Worm (Caenorhabditis elegans) whole organism, L3 larva: ENCODE measurements around the gene F33G12.3.

Experiments
- R02D3.7 ChIP-seq: fragments of 150-350 bp; optimal IDR thresholded peaks from 2 replicates; lab custom pipeline; 2014; ENCODE audit warnings: missing biosample characterization, missing genetic modification characterization
- ceh-16 ChIP-seq: sonication (generic microtip); optimal IDR thresholded peaks from 2 replicates; lab custom pipeline; 2017; ENCODE audit warnings: missing biosample characterization, missing genetic modification characterization
- ceh-28 ChIP-seq: fragments of 150-350 bp; optimal IDR thresholded peaks from 2 replicates; lab custom pipeline; 2014; ENCODE audit warnings: missing biosample characterization, missing genetic modification reagents, missing genetic modification characterization
- ceh-82 ChIP-seq: fragments of 150-350 bp; optimal IDR thresholded peaks from 2 replicates; lab custom pipeline; 2014; ENCODE audit warnings: missing biosample characterization, missing genetic modification characterization
- daf-12 ChIP-seq: fragments of 150-350 bp; optimal IDR thresholded peaks from 2 replicates; lab custom pipeline; 2014; ENCODE audit warnings: missing biosample characterization, missing genetic modification reagents, missing genetic modification characterization
- egl-27 ChIP-seq: sonication (generic microtip); optimal IDR thresholded peaks from 4 replicates; lab custom pipeline; 2017; ENCODE audit warnings: missing biosample characterization, missing genetic modification reagents, missing genetic modification characterization
- egl-5 ChIP-seq: fragments of 150-350 bp; optimal IDR thresholded peaks from 2 replicates; lab custom pipeline; 2017; ENCODE audit warnings: missing biosample characterization, missing genetic modification reagents, missing genetic modification characterization, inconsistent platforms
- elt-1 ChIP-seq: fragments of 150-350 bp; optimal IDR thresholded peaks from 2 replicates; lab custom pipeline; 2014; ENCODE audit warnings: missing biosample characterization, missing genetic modification characterization
- elt-3 ChIP-seq, 3 experiments: fragments of 150-350 bp in 1 of 3; sonication (generic microtip) in 2 of 3; optimal IDR thresholded peaks; 2 replicates in 2 of 3; 4 replicates in 1 of 3; lab custom pipeline; 2014 to 2017; ENCODE audit warnings: missing biosample characterization in 3 of 3, missing genetic modification characterization in 3 of 3
- eor-1 ChIP-seq, 2 experiments: fragments of 150-350 bp; optimal IDR thresholded peaks; 2 replicates each; lab custom pipeline; 2014 to 2018; ENCODE audit warnings: missing biosample characterization in 2 of 2, missing genetic modification characterization in 2 of 2
- fkh-10 ChIP-seq: sonication (generic microtip); optimal IDR thresholded peaks from 2 replicates; lab custom pipeline; 2017; ENCODE audit warnings: missing biosample characterization, missing genetic modification reagents, missing genetic modification characterization
- fos-1 ChIP-seq: fragments of 150-350 bp; optimal IDR thresholded peaks from 2 replicates; lab custom pipeline; 2014; ENCODE audit warnings: missing biosample characterization, missing genetic modification characterization
- hmg-11 ChIP-seq: sonication (generic microtip); optimal IDR thresholded peaks from 2 replicates; lab custom pipeline; 2016; ENCODE audit warnings: missing genetic modification characterization, missing compliant biosample characterization
- jun-1 ChIP-seq: fragments of 150-350 bp; optimal IDR thresholded peaks from 2 replicates; lab custom pipeline; 2014; ENCODE audit warnings: missing biosample characterization, missing genetic modification reagents, missing genetic modification characterization
- lin-15B ChIP-seq: fragments of 150-350 bp; optimal IDR thresholded peaks from 2 replicates; lab custom pipeline; 2014; ENCODE audit warnings: missing biosample characterization, missing genetic modification characterization
- lin-39 ChIP-seq: fragments of 150-350 bp; optimal IDR thresholded peaks from 2 replicates; lab custom pipeline; 2018; ENCODE audit warnings: missing biosample characterization, missing genetic modification reagents, missing genetic modification characterization
- lsy-12 ChIP-seq: sonication (generic microtip); optimal IDR thresholded peaks from 2 replicates; lab custom pipeline; 2016; ENCODE audit warnings: mild to moderate bottlenecking, missing genetic modification characterization, missing compliant biosample characterization
- mdl-1 ChIP-seq: fragments of 150-350 bp; optimal IDR thresholded peaks from 2 replicates; lab custom pipeline; 2014; ENCODE audit warnings: missing biosample characterization, missing genetic modification characterization
- mml-1 ChIP-seq: fragments of 150-350 bp; sonication (generic microtip); optimal IDR thresholded peaks from 3 replicates; lab custom pipeline; 2014; ENCODE audit warnings: missing biosample characterization, missing genetic modification characterization
- nfya-1 ChIP-seq: sonication (generic microtip); optimal IDR thresholded peaks from 2 replicates; lab custom pipeline; 2017; ENCODE audit warnings: missing genetic modification characterization, mild to moderate bottlenecking, missing compliant biosample characterization, antibody characterized with exemption, moderate library complexity; ENCODE audit not compliant: insufficient read depth
- nhr-11 ChIP-seq: fragments of 150-350 bp; optimal IDR thresholded peaks from 2 replicates; lab custom pipeline; 2014; ENCODE audit warnings: missing biosample characterization, missing genetic modification characterization
- nhr-23 ChIP-seq: fragments of 150-350 bp; optimal IDR thresholded peaks from 2 replicates; lab custom pipeline; 2014; ENCODE audit warnings: missing biosample characterization, missing genetic modification reagents, missing genetic modification characterization
- nhr-237 ChIP-seq: fragments of 150-350 bp; optimal IDR thresholded peaks from 2 replicates; lab custom pipeline; 2014; ENCODE audit warnings: missing biosample characterization, missing genetic modification characterization
- nhr-25 ChIP-seq: sonication (generic microtip); optimal IDR thresholded peaks from 2 replicates; lab custom pipeline; 2017; ENCODE audit warnings: missing biosample characterization, missing genetic modification characterization
- nhr-28 ChIP-seq: fragments of 150-350 bp; optimal IDR thresholded peaks from 2 replicates; lab custom pipeline; 2014; ENCODE audit warnings: missing biosample characterization, missing genetic modification characterization
- nhr-43 ChIP-seq: sonication (generic microtip); optimal IDR thresholded peaks from 2 replicates; lab custom pipeline; 2016; ENCODE audit warnings: mild to moderate bottlenecking, missing genetic modification characterization, missing compliant biosample characterization; ENCODE audit not compliant: poor library complexity, severe bottlenecking
- nhr-67 ChIP-seq: fragments of 150-350 bp; optimal IDR thresholded peaks from 2 replicates; lab custom pipeline; 2014; ENCODE audit warnings: missing biosample characterization, missing genetic modification characterization
- pha-4 ChIP-seq: fragments of 150-350 bp; optimal IDR thresholded peaks from 2 replicates; lab custom pipeline; 2014; ENCODE audit warnings: missing biosample characterization, missing genetic modification reagents, missing genetic modification characterization
- pqm-1 ChIP-seq: fragments of 150-350 bp; optimal IDR thresholded peaks from 2 replicates; lab custom pipeline; 2017; ENCODE audit warnings: missing biosample characterization, missing genetic modification characterization, inconsistent platforms
- sea-2 ChIP-seq: fragments of 150-350 bp; sonication (generic microtip); optimal IDR thresholded peaks from 4 replicates; lab custom pipeline; 2014; ENCODE audit warnings: missing biosample characterization, missing genetic modification reagents, missing genetic modification characterization
- skn-1 ChIP-seq: fragments of 150-350 bp; optimal IDR thresholded peaks from 2 replicates; lab custom pipeline; 2014; ENCODE audit warnings: missing biosample characterization, missing genetic modification characterization
- snpc-4 ChIP-seq: fragments of 150-350 bp; optimal IDR thresholded peaks from 2 replicates; lab custom pipeline; 2014; ENCODE audit warnings: missing biosample characterization, missing genetic modification characterization
- unc-39 ChIP-seq: sonication (generic microtip); optimal IDR thresholded peaks from 4 replicates; lab custom pipeline; 2017; ENCODE audit warnings: missing biosample characterization, missing genetic modification characterization
- unc-62 ChIP-seq: fragments of 150-350 bp; sonication (generic microtip); optimal IDR thresholded peaks from 4 replicates; lab custom pipeline; 2014; ENCODE audit warnings: missing biosample characterization, missing genetic modification reagents, missing genetic modification characterization
- zag-1 ChIP-seq: fragments of 150-350 bp; optimal IDR thresholded peaks from 2 replicates; lab custom pipeline; 2014; ENCODE audit warnings: missing biosample characterization, missing genetic modification characterization

Gene F33G12.3

ce11 chrII:5004781-5005180 lies 29.1 kb downstream of the F33G12.3 start, which contains the start of gene F59A6.4:
TSS of gene F59A6.4 (plus strand) at chrII:5005081.
- TF ChIP-seq sea-2, result no peak
- TF ChIP-seq nfya-1, result no peak
- no peak for TF ChIP-seq mml-1 (tag; lab: Kevin White, UChicago)
- no peak for TF ChIP-seq pqm-1 (tag; lab: Kevin White, UChicago)
- no peak for TF ChIP-seq mdl-1
- TF ChIP-seq ceh-16 (tag; lab: Kevin White, UChicago), result no peak
- TF ChIP-seq skn-1 (tag; lab: Kevin White, UChicago), result no peak
- TF ChIP-seq nhr-28 (tag; lab: Kevin White, UChicago), result no peak
- TF ChIP-seq nhr-11 (tag; lab: Kevin White, UChicago), result no peak
- no peak for TF ChIP-seq elt-3 (tag; optimal IDR thresholded peaks at IDR 0.05; lab: Kevin White, UChicago)
- no peak for TF ChIP-seq fos-1
- no peak for TF ChIP-seq hmg-11 (tag; lab: Kevin White, UChicago)
- TF ChIP-seq R02D3.7 (tag; lab: Kevin White, UChicago), result no peak

DNA sequence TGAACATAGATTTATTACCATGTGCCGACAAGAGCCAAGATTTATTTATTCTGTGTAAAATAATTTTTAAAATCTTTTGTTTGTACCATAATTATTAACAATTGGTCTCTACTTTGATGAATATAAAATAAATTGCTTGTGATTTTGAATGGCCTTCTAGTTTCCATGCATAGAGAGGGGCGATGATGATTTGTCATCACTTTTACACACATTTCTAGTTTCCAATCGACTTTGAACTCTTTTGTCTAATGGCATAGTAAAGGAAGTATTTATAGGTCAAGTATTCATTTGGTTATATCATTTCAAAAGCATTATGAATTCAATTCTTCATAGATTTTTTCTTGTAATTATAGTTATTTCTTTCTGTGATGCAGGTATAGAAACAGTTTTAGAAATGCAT lies 30.2 kb downstream of the F33G12.3 start, which contains the start of gene F59A6.10:
F59A6.10 (plus strand) TSS at position 301 of the 400 bp plus-strand sequence.
- TF ChIP-seq egl-27, result no peak
- no peak for TF ChIP-seq daf-12 (tag; lab: Kevin White, UChicago)
- no peak for TF ChIP-seq nhr-25 (tag; lab: Kevin White, UChicago)
- TF ChIP-seq pha-4 (tag; lab: Kevin White, UChicago), result no peak
- TF ChIP-seq nhr-11 (tag; lab: Kevin White, UChicago), result no peak

ce11 chrII:5001866-5002265 lies 32.0 kb downstream of the F33G12.3 start:
- no peak for TF ChIP-seq lsy-12 (tag; lab: Kevin White, UChicago)
- TF ChIP-seq nhr-67 (tag; lab: Kevin White, UChicago), result no peak
- TF ChIP-seq mdl-1, result no peak
- TF ChIP-seq nhr-23 (tag; lab: Kevin White, UChicago), result no peak
- TF ChIP-seq elt-1 (tag; lab: Kevin White, UChicago), result no peak
- no peak for TF ChIP-seq snpc-4 (tag; lab: Kevin White, UChicago)
- no peak for TF ChIP-seq nhr-11 (tag; lab: Kevin White, UChicago)
- TF ChIP-seq eor-1 (tag; optimal IDR thresholded peaks at IDR 0.05; lab: Kevin White, UChicago), result no peak
- TF ChIP-seq fkh-10, result no peak
- no peak for TF ChIP-seq mml-1 (tag; lab: Kevin White, UChicago)
- TF ChIP-seq sea-2, result no peak
- TF ChIP-seq jun-1, result no peak
- TF ChIP-seq skn-1 (tag; lab: Kevin White, UChicago), result no peak
- no peak for TF ChIP-seq unc-39 (tag; lab: Kevin White, UChicago)
- TF ChIP-seq, all 47 proteins: peak for 0

- TF ChIP-seq ceh-28 (tag; lab: Kevin White, UChicago) (no peak), fkh-10 (peak; percentile 24), ceh-82 (tag; lab: Kevin White, UChicago) (peak; percentile 75), R02D3.7 (tag; lab: Kevin White, UChicago) (peak; percentile 66), nhr-67 (tag; lab: Kevin White, UChicago) (peak; percentile 5), zag-1 (tag; lab: Kevin White, UChicago) (no peak), nhr-23 (tag; lab: Kevin White, UChicago) (peak; percentile 92), egl-5 (tag; lab: Kevin White, UChicago) (peak; percentile 75), nhr-43 (tag; lab: Kevin White, UChicago) (peak; percentile 90), lin-39 (tag; lab: Kevin White, UChicago) (peak; percentile 51), nhr-25 (tag; lab: Kevin White, UChicago) (peak; percentile 89), unc-39 (tag; lab: Kevin White, UChicago) (no peak), unc-62 (GFP tag; lab: Kevin White, UChicago) (no peak), nhr-237 (tag; lab: Kevin White, UChicago) (no peak), jun-1 (peak; percentile 66), pqm-1 (tag; lab: Kevin White, UChicago) (peak; percentile 19), skn-1 (tag; lab: Kevin White, UChicago) (peak; percentile 79), nhr-28 (tag; lab: Kevin White, UChicago) (no peak), lsy-12 (tag; lab: Kevin White, UChicago) (peak; percentile 61), lin-15B (tag; lab: Kevin White, UChicago) (peak; percentile 74)
Measured at ce11 chrII:4999122-4999521, 34.7 kb downstream of the F33G12.3 start, which contains the start of gene citk-2. TSS of gene citk-2 (plus strand) at chrII:4999520.
